Fruit fly (Drosophila melanogaster) whole organism, adult: ENCODE data around the gene Rox8.

Experiments used
- CG11617 ChIP-seq: fragments of 200-800 bp; sonication (Bioruptor generic); optimal IDR thresholded peaks from 2 replicates; lab custom pipeline; 2017; ENCODE audit warnings: mild to moderate bottlenecking, missing biosample characterization, missing genetic modification reagents, missing genetic modification characterization
- CG12768 ChIP-seq: fragments of 200-800 bp; sonication (Bioruptor generic); optimal IDR thresholded peaks from 2 replicates; lab custom pipeline; 2017; ENCODE audit warnings: missing biosample characterization, missing genetic modification characterization, mild to moderate bottlenecking, moderate library complexity, missing genetic modification reagents
- CG14711 ChIP-seq: fragments of 200-800 bp; sonication (Bioruptor generic); optimal IDR thresholded peaks from 2 replicates; lab custom pipeline; 2018; ENCODE audit warnings: missing biosample characterization, mild to moderate bottlenecking, missing genetic modification characterization, moderate library complexity
- CG1620 ChIP-seq: fragments of 200-800 bp; sonication (Bioruptor generic); optimal IDR thresholded peaks from 2 replicates; lab custom pipeline; 2016; ENCODE audit warnings: missing biosample characterization, missing genetic modification characterization
- CG33017 ChIP-seq: fragments of 200-800 bp; sonication (Bioruptor generic); optimal IDR thresholded peaks from 2 replicates; lab custom pipeline; 2018; ENCODE audit warnings: missing biosample characterization, mild to moderate bottlenecking, missing genetic modification characterization, moderate library complexity
- CG5204 ChIP-seq: fragments of 200-800 bp; sonication (Bioruptor generic); optimal IDR thresholded peaks from 2 replicates; lab custom pipeline; 2016; ENCODE audit warnings: missing biosample characterization, missing genetic modification characterization
- CG7045 ChIP-seq: fragments of 200-800 bp; sonication (Bioruptor generic); optimal IDR thresholded peaks from 2 replicates; lab custom pipeline; 2017; ENCODE audit warnings: missing biosample characterization, mild to moderate bottlenecking, missing genetic modification characterization
- CG7101 ChIP-seq: fragments of 200-800 bp; sonication (Bioruptor generic); optimal IDR thresholded peaks from 2 replicates; lab custom pipeline; 2018; ENCODE audit warnings: missing biosample characterization, mild to moderate bottlenecking, missing genetic modification characterization, moderate library complexity
- Clk ChIP-seq: fragments of 200-800 bp; sonication (Bioruptor generic); optimal IDR thresholded peaks from 2 replicates; lab custom pipeline; 2017; ENCODE audit warnings: missing biosample characterization, missing genetic modification characterization
- Crg-1 ChIP-seq: fragments of 200-800 bp; sonication (Bioruptor generic); optimal IDR thresholded peaks from 2 replicates; lab custom pipeline; 2016; ENCODE audit warnings: missing biosample characterization, missing genetic modification characterization
- Hr96 ChIP-seq: fragments of 200-800 bp; sonication (Bioruptor generic); optimal IDR thresholded peaks from 2 replicates; lab custom pipeline; 2016; ENCODE audit warnings: missing biosample characterization, missing genetic modification characterization
- Mnt ChIP-seq: fragments of 200-800 bp; sonication (Bioruptor generic); optimal IDR thresholded peaks from 2 replicates; lab custom pipeline; 2016; ENCODE audit warnings: missing biosample characterization, mild to moderate bottlenecking, missing genetic modification characterization
- bab1 ChIP-seq: fragments of 200-800 bp; sonication (Bioruptor generic); optimal IDR thresholded peaks from 3 replicates; lab custom pipeline; 2019; ENCODE audit warnings: missing biosample characterization, mild to moderate bottlenecking, missing genetic modification characterization, moderate library complexity
- cic ChIP-seq: fragments of 200-800 bp; sonication (Bioruptor generic); optimal IDR thresholded peaks from 2 replicates; lab custom pipeline; 2017; ENCODE audit warnings: missing biosample characterization, mild to moderate bottlenecking, missing genetic modification characterization, moderate library complexity
- cnc ChIP-seq, 2 experiments: fragments of >200 bp; optimal IDR thresholded peaks; 2 replicates each; lab custom pipeline; 2017
- kay ChIP-seq: fragments of 200-800 bp; sonication (Bioruptor generic); peaks from one replicate; lab custom pipeline; 2016; ENCODE audit warnings: missing biosample characterization, missing genetic modification characterization, borderline replicate concordance
- ovo ChIP-seq: fragments of 200-800 bp; sonication (Bioruptor generic); optimal IDR thresholded peaks from 2 replicates; lab custom pipeline; 2016; ENCODE audit warnings: missing biosample characterization, missing genetic modification characterization
- pad ChIP-seq: fragments of 200-800 bp; sonication (Bioruptor generic); optimal IDR thresholded peaks from 3 replicates; lab custom pipeline; 2017; ENCODE audit warnings: missing biosample characterization, missing genetic modification characterization, mild to moderate bottlenecking, moderate library complexity, missing genetic modification reagents
- tj ChIP-seq: fragments of 200-800 bp; sonication (Bioruptor generic); optimal IDR thresholded peaks from 3 replicates; lab custom pipeline; 2017; ENCODE audit warnings: missing biosample characterization, mild to moderate bottlenecking, missing genetic modification characterization, moderate library complexity
- toe ChIP-seq: fragments of 200-800 bp; sonication (Bioruptor generic); optimal IDR thresholded peaks from 2 replicates; lab custom pipeline; 2016; ENCODE audit warnings: missing biosample characterization, missing genetic modification characterization

Rox8 gene

DNA sequence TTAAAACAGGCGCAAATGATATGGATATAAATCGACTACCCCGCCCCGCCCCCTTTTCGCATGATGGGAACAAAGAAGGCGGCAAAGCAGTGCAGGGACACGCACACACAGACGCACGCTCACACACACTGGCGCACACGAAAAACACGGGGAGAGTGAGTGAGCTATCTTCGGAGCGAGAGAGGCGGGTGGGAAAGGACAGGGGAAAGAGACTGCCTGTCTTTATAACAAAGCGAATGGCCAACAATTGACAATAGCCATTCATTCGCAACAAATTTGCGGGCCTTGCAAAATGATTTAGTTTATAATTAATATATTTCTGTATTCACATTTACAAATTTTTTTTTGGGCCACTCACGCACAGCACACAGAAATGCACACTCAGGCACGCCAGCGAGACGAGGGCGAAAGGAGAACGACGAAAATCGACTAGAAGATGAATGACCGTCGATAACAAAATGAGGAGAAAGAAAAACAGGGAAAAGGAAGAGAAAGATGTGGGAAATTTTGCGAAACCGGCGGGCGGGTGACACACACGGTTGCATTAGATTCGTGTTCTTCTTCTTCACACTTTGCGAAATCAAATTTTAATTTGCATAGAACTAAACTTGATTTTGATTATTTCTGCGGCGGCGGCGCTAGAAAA lies 1.4 kb downstream of the Rox8 start:
- no peak for TF ChIP-seq CG7045 (GFP tag; lab: Kevin White, UChicago)
- peak; percentile 3 for TF ChIP-seq Mnt (GFP tag; lab: Kevin White, UChicago)
- peak; percentile 91 for TF ChIP-seq pad
- TF ChIP-seq CG7101 (tag; lab: Kevin White, UChicago), result no peak
- TF ChIP-seq CG12768 (GFP tag; lab: Kevin White, UChicago), result no peak
- no peak for TF ChIP-seq kay (GFP tag; lab: Kevin White, UChicago)
- TF ChIP-seq Hr96 (GFP tag; lab: Kevin White, UChicago), result no peak
- TF ChIP-seq toe (GFP tag; lab: Kevin White, UChicago), result no peak
- no peak for TF ChIP-seq bab1
- no peak for TF ChIP-seq CG11617 (GFP tag; lab: Kevin White, UChicago)
- no peak for TF ChIP-seq ovo
- TF ChIP-seq CG5204 (GFP tag; lab: Kevin White, UChicago), result no peak
- peak; percentile 39 for TF ChIP-seq Crg-1 (GFP tag; lab: Kevin White, UChicago)
- TF ChIP-seq cic (GFP tag; lab: Kevin White, UChicago), result no peak
- no peak for TF ChIP-seq cnc (optimal IDR thresholded peaks at IDR 0.05; lab: Kevin White, UChicago)
- TF ChIP-seq CG1620, result no peak
- peak; percentile 4 for TF ChIP-seq Clk (GFP tag; lab: Kevin White, UChicago)
- no peak for TF ChIP-seq CG14711
- TF ChIP-seq CG33017 (tag; lab: Kevin White, UChicago), result no peak
- peak; percentile 76 for TF ChIP-seq tj

DNA sequence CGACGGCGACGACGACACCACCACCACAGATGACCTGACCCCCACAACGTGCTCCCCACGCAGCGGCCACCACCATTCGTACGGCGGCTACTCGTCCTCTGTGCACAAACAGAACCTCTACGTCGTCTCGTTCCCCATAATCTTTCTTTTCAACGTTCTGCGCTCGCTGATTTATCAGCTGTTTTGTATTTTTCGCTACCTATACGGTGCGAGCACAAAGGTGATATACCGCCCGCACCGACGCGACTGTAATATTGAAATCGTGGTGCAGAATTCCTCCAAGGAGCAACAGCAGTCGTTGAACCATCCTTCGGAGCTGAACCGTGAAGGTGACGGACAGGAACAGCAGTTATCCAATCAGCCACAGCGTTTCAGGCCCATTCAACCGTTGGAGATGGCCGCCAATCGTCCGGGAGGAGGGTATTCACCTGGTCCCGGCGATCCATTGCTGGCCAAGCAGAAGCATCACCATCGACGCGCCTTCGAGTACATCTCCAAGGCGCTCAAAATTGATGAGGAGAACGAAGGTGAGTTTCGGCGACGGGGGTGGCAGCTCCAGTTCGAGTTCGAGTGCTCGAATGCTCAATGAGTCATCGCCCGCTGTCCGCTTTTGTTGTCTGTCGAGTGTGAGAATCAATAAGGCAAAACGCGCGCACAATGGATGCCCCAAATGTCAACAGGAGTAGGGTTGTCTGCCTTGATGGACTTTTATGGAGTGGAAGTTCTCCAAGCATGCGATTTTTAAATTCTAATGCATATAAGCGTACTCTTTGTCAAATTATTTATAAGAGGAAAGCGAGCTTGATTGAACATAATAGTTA lies 9.1 kb downstream of the Rox8 start, which contains the start of gene Miro:
TSS of gene Miro (minus strand) at position 112 of the 821 bp plus-strand sequence.
- TF ChIP-seq CG14711 (no peak), tj (no peak), CG11617 (GFP tag; lab: Kevin White, UChicago) (no peak), bab1 (no peak), ovo (peak; percentile 33), Mnt (GFP tag; lab: Kevin White, UChicago) (peak; percentile 63), Crg-1 (GFP tag; lab: Kevin White, UChicago) (peak; percentile 70), CG1620 (peak; percentile 6), toe (GFP tag; lab: Kevin White, UChicago) (no peak)

DNA sequence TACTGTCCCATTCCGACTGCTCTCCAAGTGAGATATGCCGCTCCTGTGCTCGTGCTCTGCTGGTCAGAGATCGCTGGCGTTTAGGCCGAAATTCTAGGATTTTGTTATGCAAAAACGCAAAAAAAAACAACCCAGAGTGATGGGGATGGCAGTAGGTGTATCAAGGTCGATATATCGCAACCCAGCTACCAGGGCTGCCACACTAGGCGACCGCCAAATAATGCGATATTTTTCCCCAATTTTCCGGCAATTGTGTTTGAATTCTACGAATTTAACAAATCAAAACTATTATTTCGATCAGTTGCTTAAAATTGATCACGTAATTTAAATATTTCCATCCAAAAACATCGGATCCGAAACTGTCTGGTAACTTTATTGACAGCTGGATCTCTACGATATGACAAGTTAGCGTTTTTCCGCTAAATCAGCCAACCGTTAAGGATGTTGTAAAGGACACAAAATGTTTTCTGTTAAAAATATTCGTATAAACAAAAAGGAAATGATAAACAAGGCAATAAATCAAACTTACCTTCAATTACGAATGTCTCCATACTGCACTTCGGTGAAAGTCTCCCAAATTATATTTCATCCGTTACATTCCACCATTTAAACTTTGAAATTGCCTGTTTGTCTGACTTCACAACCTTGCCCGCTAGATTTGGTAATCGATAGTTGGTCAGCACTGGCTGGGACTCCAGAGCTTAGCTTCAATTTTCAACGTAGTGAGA lies 10.4 kb downstream of the Rox8 start, which contains the start of gene spas:
TSS of gene spas (plus strand) at position 678 of the 728 bp plus-strand sequence.
- TF ChIP-seq Mnt (GFP tag; lab: Kevin White, UChicago) (peak; percentile 72), cnc (optimal IDR thresholded peaks at IDR 0.05; lab: Kevin White, UChicago) (no peak), bab1 (peak; percentile 76), Hr96 (GFP tag; lab: Kevin White, UChicago) (peak; percentile 90), Clk (GFP tag; lab: Kevin White, UChicago) (peak; percentile 50), CG33017 (tag; lab: Kevin White, UChicago) (peak; percentile 58), CG7101 (tag; lab: Kevin White, UChicago) (peak; percentile 60), cic (GFP tag; lab: Kevin White, UChicago) (no peak), CG11617 (GFP tag; lab: Kevin White, UChicago) (peak; percentile 81), pad (peak; percentile 47), CG7045 (GFP tag; lab: Kevin White, UChicago) (peak; percentile 73), kay (GFP tag; lab: Kevin White, UChicago) (no peak), ovo (peak; percentile 63), tj (peak; percentile 73), CG12768 (GFP tag; lab: Kevin White, UChicago) (peak; percentile 64), CG1620 (peak; percentile 64), CG5204 (GFP tag; lab: Kevin White, UChicago) (no peak), toe (GFP tag; lab: Kevin White, UChicago) (no peak), Crg-1 (GFP tag; lab: Kevin White, UChicago) (peak; percentile 52), CG14711 (peak; percentile 80)

DNA sequence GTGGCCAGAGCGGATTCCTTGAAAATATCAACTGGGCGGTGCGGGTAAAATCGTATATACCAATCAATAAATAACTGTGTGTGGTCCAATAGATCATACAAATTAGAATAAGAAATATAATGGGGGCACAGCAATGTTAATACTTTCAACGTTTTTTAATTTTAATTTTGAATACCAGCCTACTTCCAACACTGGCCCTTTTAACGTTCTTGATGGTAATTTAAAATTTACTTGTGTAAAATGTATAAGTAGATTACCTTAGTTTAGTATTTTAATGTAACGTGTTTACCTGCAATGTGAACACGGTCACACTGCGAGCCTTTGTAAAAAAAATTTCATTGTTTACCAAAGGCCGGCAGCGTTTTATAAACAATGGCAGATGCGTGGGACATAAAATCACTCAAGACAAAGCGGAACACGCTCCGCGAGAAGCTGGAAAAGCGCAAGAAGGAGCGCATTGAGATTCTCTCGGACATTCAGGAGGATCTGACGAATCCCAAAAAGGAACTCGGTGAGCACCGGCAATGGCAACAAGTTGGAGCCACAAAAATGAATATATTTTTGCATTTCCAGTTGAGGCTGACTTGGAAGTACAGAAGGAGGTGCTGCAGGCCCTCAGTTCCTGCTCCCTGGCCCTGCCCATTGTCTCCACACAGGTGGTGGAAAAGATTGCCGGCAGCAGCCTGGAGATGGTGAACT lies 16.1 kb downstream of the Rox8 start, which contains the start of the genes KrT95D and Mettl3:
TSS of gene KrT95D (minus strand) at position 3 of the 699 bp plus-strand sequence.
TSS of gene Mettl3 (plus strand) at position 333 of the 699 bp plus-strand sequence.
- no peak for TF ChIP-seq cic (GFP tag; lab: Kevin White, UChicago)
- TF ChIP-seq Mnt (GFP tag; lab: Kevin White, UChicago), result no peak
- TF ChIP-seq cnc (optimal IDR thresholded peaks at IDR 0.05; lab: Kevin White, UChicago), result no peak
- no peak for TF ChIP-seq CG5204 (GFP tag; lab: Kevin White, UChicago)
- TF ChIP-seq kay (GFP tag; lab: Kevin White, UChicago), result no peak
- no peak for TF ChIP-seq CG14711
- peak; percentile 36 for TF ChIP-seq Crg-1 (GFP tag; lab: Kevin White, UChicago)
- TF ChIP-seq CG11617 (GFP tag; lab: Kevin White, UChicago), result peak; percentile 39
- peak; percentile 23 for TF ChIP-seq CG1620
- no peak for TF ChIP-seq CG7045 (GFP tag; lab: Kevin White, UChicago)
- TF ChIP-seq bab1, result no peak
- TF ChIP-seq Hr96 (GFP tag; lab: Kevin White, UChicago), result peak; percentile 35
- no peak for TF ChIP-seq toe (GFP tag; lab: Kevin White, UChicago)
